Worm (Caenorhabditis elegans) whole organism, mixed stage, embryonic: ENCODE data around the gene pfk-1.2.

Source experiments
- M03D4.4 ChIP-seq: sonication (generic microtip); optimal IDR thresholded peaks from 2 replicates; lab custom pipeline; 2017; ENCODE audit warnings: mild to moderate bottlenecking, missing genetic modification characterization, missing compliant biosample characterization
- bed-3 ChIP-seq: fragments of 200-800 bp; sonication (Bioruptor generic); optimal IDR thresholded peaks from 3 replicates; lab custom pipeline; 2018; ENCODE audit warnings: mild to moderate bottlenecking, missing genetic modification characterization, moderate library complexity, missing compliant biosample characterization
- blmp-1 ChIP-seq: fragments of 150-350 bp; optimal IDR thresholded peaks from 2 replicates; lab custom pipeline; 2014; ENCODE audit warnings: missing biosample characterization, missing genetic modification characterization
- ceh-39 ChIP-seq: fragments of 150-350 bp; optimal IDR thresholded peaks from 2 replicates; lab custom pipeline; 2014; ENCODE audit warnings: missing biosample characterization, missing genetic modification characterization
- ceh-43 ChIP-seq: fragments of 200-800 bp; sonication (Bioruptor generic); optimal IDR thresholded peaks from 2 replicates; lab custom pipeline; 2018; ENCODE audit warnings: mild to moderate bottlenecking, missing genetic modification characterization, moderate library complexity, missing compliant biosample characterization
- ceh-83 ChIP-seq: fragments of 200-800 bp; sonication (Bioruptor generic); optimal IDR thresholded peaks from 2 replicates; lab custom pipeline; 2018; ENCODE audit warnings: mild to moderate bottlenecking, missing genetic modification characterization, missing compliant biosample characterization
- ces-1 ChIP-seq: fragments of 150-350 bp; optimal IDR thresholded peaks from 2 replicates; lab custom pipeline; 2014; ENCODE audit warnings: missing biosample characterization, missing genetic modification reagents, missing genetic modification characterization
- cnd-1 ChIP-seq: fragments of 200-800 bp; sonication (Bioruptor generic); optimal IDR thresholded peaks from 2 replicates; lab custom pipeline; 2018; ENCODE audit warnings: mild to moderate bottlenecking, missing genetic modification characterization, missing compliant biosample characterization
- drap-1 ChIP-seq: fragments of 200-800 bp; sonication (Bioruptor generic); optimal IDR thresholded peaks from 3 replicates; lab custom pipeline; 2018; ENCODE audit warnings: mild to moderate bottlenecking, missing genetic modification characterization, missing compliant biosample characterization
- elt-1 ChIP-seq: sonication (generic microtip); optimal IDR thresholded peaks from 2 replicates; lab custom pipeline; 2017; ENCODE audit warnings: missing genetic modification characterization, mild to moderate bottlenecking, missing compliant biosample characterization, antibody characterized with exemption, moderate library complexity, borderline replicate concordance; ENCODE audit not compliant: insufficient read depth
- elt-3 ChIP-seq: fragments of 150-350 bp; optimal IDR thresholded peaks from 2 replicates; lab custom pipeline; 2014; ENCODE audit warnings: missing biosample characterization, missing genetic modification characterization
- flh-1 ChIP-seq: fragments of 200-800 bp; sonication (Bioruptor generic); optimal IDR thresholded peaks from 2 replicates; lab custom pipeline; 2018; ENCODE audit warnings: mild to moderate bottlenecking, missing genetic modification characterization, moderate library complexity, missing compliant biosample characterization
- ham-2 ChIP-seq: fragments of 200-800 bp; sonication (Bioruptor generic); optimal IDR thresholded peaks from 2 replicates; lab custom pipeline; 2018; ENCODE audit warnings: mild to moderate bottlenecking, missing genetic modification characterization, missing compliant biosample characterization
- hlh-1 ChIP-seq: fragments of 150-350 bp; optimal IDR thresholded peaks from 2 replicates; lab custom pipeline; 2014; ENCODE audit warnings: missing biosample characterization, missing genetic modification reagents, missing genetic modification characterization
- lin-13 ChIP-seq: fragments of 150-350 bp; optimal IDR thresholded peaks from 2 replicates; lab custom pipeline; 2014; ENCODE audit warnings: missing biosample characterization, missing genetic modification characterization
- lin-32 ChIP-seq: fragments of 200-800 bp; sonication (Bioruptor generic); optimal IDR thresholded peaks from 2 replicates; lab custom pipeline; 2018; ENCODE audit warnings: mild to moderate bottlenecking, missing genetic modification characterization, missing compliant biosample characterization
- lsy-2 ChIP-seq: fragments of 150-350 bp; optimal IDR thresholded peaks from 2 replicates; lab custom pipeline; 2014; ENCODE audit warnings: missing biosample characterization, missing genetic modification characterization
- mab-5 ChIP-seq: fragments of 150-350 bp; optimal IDR thresholded peaks from 2 replicates; lab custom pipeline; 2014; ENCODE audit warnings: missing biosample characterization, missing genetic modification characterization
- mep-1 ChIP-seq: fragments of 150-350 bp; optimal IDR thresholded peaks from 2 replicates; lab custom pipeline; 2017; ENCODE audit warnings: missing biosample characterization, missing genetic modification reagents, missing genetic modification characterization, inconsistent platforms
- mls-2 ChIP-seq: sonication (generic microtip); optimal IDR thresholded peaks from 2 replicates; lab custom pipeline; 2016; ENCODE audit warnings: mild to moderate bottlenecking, missing genetic modification characterization, moderate library complexity, missing compliant biosample characterization
- nhr-12 ChIP-seq: fragments of 150-350 bp; optimal IDR thresholded peaks from 2 replicates; lab custom pipeline; 2014; ENCODE audit warnings: missing biosample characterization, missing genetic modification characterization
- nhr-2 ChIP-seq: fragments of 150-350 bp; optimal IDR thresholded peaks from 2 replicates; lab custom pipeline; 2014; ENCODE audit warnings: missing biosample characterization, missing genetic modification characterization
- nhr-237 ChIP-seq: fragments of 150-350 bp; optimal IDR thresholded peaks from 2 replicates; lab custom pipeline; 2014; ENCODE audit warnings: missing biosample characterization, missing genetic modification characterization
- nhr-28 ChIP-seq: fragments of 150-350 bp; optimal IDR thresholded peaks from 2 replicates; lab custom pipeline; 2014; ENCODE audit warnings: missing biosample characterization, missing genetic modification characterization
- nhr-76 ChIP-seq: sonication (generic microtip); optimal IDR thresholded peaks from 2 replicates; lab custom pipeline; 2017; ENCODE audit warnings: missing biosample characterization, missing genetic modification characterization
- pha-4 ChIP-seq: fragments of 150-350 bp; optimal IDR thresholded peaks from 2 replicates; lab custom pipeline; 2018; ENCODE audit warnings: missing biosample characterization, missing genetic modification reagents, missing genetic modification characterization
- sem-2 ChIP-seq: fragments of 200-800 bp; sonication (Bioruptor generic); optimal IDR thresholded peaks from 2 replicates; lab custom pipeline; 2018; ENCODE audit warnings: mild to moderate bottlenecking, missing genetic modification characterization, missing compliant biosample characterization
- snpc-4 ChIP-seq: fragments of 150-350 bp; optimal IDR thresholded peaks from 2 replicates; lab custom pipeline; 2014; ENCODE audit warnings: missing biosample characterization, missing genetic modification characterization
- sptf-1 ChIP-seq: sonication (generic microtip); optimal IDR thresholded peaks from 2 replicates; lab custom pipeline; 2017; ENCODE audit warnings: mild to moderate bottlenecking, missing genetic modification characterization, moderate library complexity, missing compliant biosample characterization
- tbx-8 ChIP-seq: fragments of 200-800 bp; sonication (Bioruptor generic); optimal IDR thresholded peaks from 2 replicates; lab custom pipeline; 2018; ENCODE audit warnings: mild to moderate bottlenecking, missing genetic modification characterization, moderate library complexity, missing compliant biosample characterization
- unc-120 ChIP-seq: sonication (generic microtip); optimal IDR thresholded peaks from 2 replicates; lab custom pipeline; 2017; ENCODE audit warnings: missing genetic modification characterization, missing compliant biosample characterization; ENCODE audit not compliant: poor library complexity, severe bottlenecking
- unc-39 ChIP-seq: fragments of 150-350 bp; optimal IDR thresholded peaks from 2 replicates; lab custom pipeline; 2014; ENCODE audit warnings: missing biosample characterization, missing genetic modification characterization
- unc-62 ChIP-seq: fragments of 150-350 bp; optimal IDR thresholded peaks from 2 replicates; lab custom pipeline; 2014; ENCODE audit warnings: missing biosample characterization, missing genetic modification reagents, missing genetic modification characterization
- zip-8 ChIP-seq: fragments of 150-350 bp; optimal IDR thresholded peaks from 2 replicates; lab custom pipeline; 2014; ENCODE audit warnings: missing biosample characterization, missing genetic modification characterization
- ztf-11 ChIP-seq: fragments of 150-350 bp; optimal IDR thresholded peaks from 2 replicates; lab custom pipeline; 2014; ENCODE audit warnings: missing biosample characterization, missing genetic modification characterization

Gene pfk-1.2

DNA sequence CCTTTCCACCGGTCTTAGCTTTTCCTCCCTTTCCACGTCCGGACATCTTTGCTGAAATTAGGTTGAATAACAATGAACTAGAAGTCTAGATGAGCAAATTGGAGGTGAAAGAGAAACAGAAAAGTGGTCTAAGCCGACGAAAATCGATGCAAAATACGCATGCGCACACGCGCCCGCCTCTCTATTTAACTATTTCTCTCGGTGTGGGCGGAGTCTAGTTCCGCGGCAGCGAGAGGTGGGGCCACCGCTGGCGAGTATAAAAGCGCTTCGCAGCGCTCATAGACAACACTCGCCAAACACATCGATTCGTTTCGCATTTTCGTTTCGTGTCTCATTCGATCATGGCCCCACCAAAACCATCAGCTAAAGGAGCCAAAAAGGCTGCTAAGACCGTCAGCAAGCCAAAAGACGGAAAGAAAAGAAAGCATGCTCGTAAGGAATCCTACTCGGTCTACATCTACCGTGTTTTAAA is 13.7 kb downstream of the pfk-1.2 start, which contains the start of the genes his-35 and his-41:
Gene his-35, minus strand, starts transcription at position 51 of the 472 bp plus-strand sequence.
Gene his-41, plus strand, starts transcription at position 299 of the 472 bp plus-strand sequence.
- TF ChIP-seq ces-1 (GFP tag; lab: Kevin White, UChicago) (peak; percentile 26), blmp-1 (no peak), nhr-237 (tag; lab: Kevin White, UChicago) (no peak), elt-1 (no peak), drap-1 (GFP tag; lab: Kevin White, UChicago) (no peak), lsy-2 (tag; lab: Kevin White, UChicago) (no peak), unc-120 (no peak), nhr-2 (tag; lab: Kevin White, UChicago) (no peak), elt-3 (no peak), nhr-28 (tag; lab: Kevin White, UChicago) (no peak), ham-2 (GFP tag; lab: Kevin White, UChicago) (no peak), ceh-39 (tag; lab: Kevin White, UChicago) (no peak), sem-2 (GFP tag; lab: Kevin White, UChicago) (no peak), cnd-1 (tag; lab: Kevin White, UChicago) (no peak), pha-4 (tag; lab: Kevin White, UChicago) (peak; percentile 32)

ce11 chrV:9546042-9546581 is 14.5 kb downstream of the pfk-1.2 start, which contains the start of gene C50F4.6:
TSS of gene C50F4.6 (plus strand) at chrV:9546092.
- TF ChIP-seq unc-120, result no peak
- TF ChIP-seq cnd-1 (tag; lab: Kevin White, UChicago), result peak; percentile 14
- TF ChIP-seq lin-32, result peak; percentile 27

DNA sequence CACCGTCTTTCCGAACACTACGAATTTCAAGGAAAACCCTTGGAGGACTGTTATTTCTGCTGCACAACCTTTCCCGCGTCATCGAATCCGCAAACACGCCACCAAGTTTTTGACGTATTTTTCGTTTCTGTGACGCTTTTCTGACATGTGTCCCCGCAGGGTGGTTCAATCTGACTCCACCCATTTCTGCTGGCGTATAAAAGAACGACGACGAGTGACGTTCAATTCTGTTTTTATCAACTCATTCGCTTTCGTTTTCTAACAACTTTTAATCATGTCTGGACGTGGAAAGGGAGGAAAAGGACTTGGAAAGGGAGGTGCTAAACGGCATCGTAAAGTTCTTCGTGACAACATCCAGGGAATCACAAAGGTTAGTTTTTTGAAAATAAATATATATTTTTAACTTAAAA is 15.3 kb downstream of the pfk-1.2 start, which contains the start of gene his-37:
Gene his-37, plus strand, starts transcription at position 246 of the 410 bp plus-strand sequence.
- TF ChIP-seq ceh-83 (peak; percentile 68), elt-1 (no peak), snpc-4 (tag; lab: Kevin White, UChicago) (no peak), unc-120 (peak; percentile 85), hlh-1 (tag; lab: Kevin White, UChicago) (peak; percentile 76), mab-5 (tag; lab: Kevin White, UChicago) (peak; percentile 36), ceh-43 (peak; percentile 54), unc-39 (tag; lab: Kevin White, UChicago) (no peak), lin-32 (peak; percentile 8), nhr-12 (tag; lab: Kevin White, UChicago) (no peak), lin-13 (tag; lab: Kevin White, UChicago) (peak; percentile 96), ceh-39 (tag; lab: Kevin White, UChicago) (peak; percentile 86), nhr-2 (tag; lab: Kevin White, UChicago) (peak; percentile 38), M03D4.4 (tag; lab: Kevin White, UChicago) (peak; percentile 72), elt-3 (peak; percentile 54), sem-2 (GFP tag; lab: Kevin White, UChicago) (no peak), unc-62 (GFP tag; lab: Kevin White, UChicago) (peak; percentile 97), blmp-1 (no peak), bed-3 (GFP tag; lab: Kevin White, UChicago) (no peak), cnd-1 (tag; lab: Kevin White, UChicago) (peak; percentile 49), flh-1 (GFP tag; lab: Kevin White, UChicago) (no peak), pha-4 (tag; lab: Kevin White, UChicago) (peak; percentile 95), ztf-11 (tag; lab: Kevin White, UChicago) (peak; percentile 78), zip-8 (tag; lab: Kevin White, UChicago) (no peak), sptf-1 (peak; percentile 76), nhr-76 (tag; lab: Kevin White, UChicago) (no peak), lsy-2 (tag; lab: Kevin White, UChicago) (peak; percentile 86), ces-1 (GFP tag; lab: Kevin White, UChicago) (peak; percentile 78), mls-2 (peak; percentile 70), nhr-28 (tag; lab: Kevin White, UChicago) (peak; percentile 33), mep-1 (tag; lab: Kevin White, UChicago) (peak; percentile 97), drap-1 (GFP tag; lab: Kevin White, UChicago) (peak; percentile 79), nhr-237 (tag; lab: Kevin White, UChicago) (peak; percentile 96), ham-2 (GFP tag; lab: Kevin White, UChicago) (peak; percentile 29), tbx-8 (GFP tag; lab: Kevin White, UChicago) (peak; percentile 59)
- TF ChIP-seq, all 35 proteins: peak for 25
